Fruit fly (Drosophila melanogaster): ENCODE results near the gene CG9922.

DNA sequence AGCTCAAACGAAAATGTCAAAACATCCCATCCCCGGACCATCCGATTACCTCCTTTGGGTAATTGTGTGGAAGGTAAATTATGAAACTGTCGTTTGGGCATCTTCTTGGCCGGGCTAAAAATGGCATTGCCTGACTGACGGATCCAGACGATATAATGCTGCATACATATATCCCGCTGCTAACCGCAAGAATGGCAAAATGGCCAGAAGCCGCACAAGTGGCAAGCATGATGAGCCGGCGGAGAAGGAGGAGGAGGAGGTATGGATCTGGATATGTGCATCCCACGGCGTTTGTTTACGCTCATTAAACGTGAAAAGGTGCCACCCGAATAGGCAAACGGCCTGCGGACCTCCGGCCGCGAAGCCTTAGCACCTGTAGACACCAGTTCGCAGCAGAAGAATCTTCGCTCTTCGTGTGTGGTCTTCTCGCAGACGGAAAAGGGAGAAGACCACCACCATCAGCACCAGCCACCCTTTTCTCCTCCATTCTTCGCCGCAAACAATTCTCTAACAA lies 47.2 kb downstream of the CG9922 start:
- TF ChIP-seq Mes4 (GFP tag; optimal IDR thresholded peaks at IDR 0.05) (no peak), CG43689 (GFP tag; IDR thresholded peaks at IDR 0.05) (no peak), MBD-R2 (GFP tag; IDR thresholded peaks at IDR 0.05) (no peak), ems (GFP tag; optimal IDR thresholded peaks at IDR 0.05) (no peak), CG6654 (GFP tag; optimal IDR thresholded peaks at IDR 0.05) (no peak), wek (GFP tag; optimal IDR thresholded peaks at IDR 0.05) (no peak), NK7.1 (GFP tag; optimal IDR thresholded peaks at IDR 0.05) (no peak), ham (GFP tag; IDR thresholded peaks at IDR 0.05) (no peak), pita (GFP tag; optimal IDR thresholded peaks at IDR 0.05) (no peak)
